Worm (Caenorhabditis elegans) whole organism, L4/young adult: ENCODE results near the gene col-81.

ENCODE experiments used
- W03F9.2 ChIP-seq: fragments of 150-350 bp; optimal IDR thresholded peaks from 2 replicates; lab custom pipeline; 2014; ENCODE audit warnings: missing biosample characterization, missing genetic modification characterization
- him-1 ChIP-seq: sonication (generic microtip); optimal IDR thresholded peaks from 2 replicates; lab custom pipeline; 2016; ENCODE audit warnings: missing genotype, missing genetic modification reagents, missing genetic modification characterization, missing compliant biosample characterization

DNA sequence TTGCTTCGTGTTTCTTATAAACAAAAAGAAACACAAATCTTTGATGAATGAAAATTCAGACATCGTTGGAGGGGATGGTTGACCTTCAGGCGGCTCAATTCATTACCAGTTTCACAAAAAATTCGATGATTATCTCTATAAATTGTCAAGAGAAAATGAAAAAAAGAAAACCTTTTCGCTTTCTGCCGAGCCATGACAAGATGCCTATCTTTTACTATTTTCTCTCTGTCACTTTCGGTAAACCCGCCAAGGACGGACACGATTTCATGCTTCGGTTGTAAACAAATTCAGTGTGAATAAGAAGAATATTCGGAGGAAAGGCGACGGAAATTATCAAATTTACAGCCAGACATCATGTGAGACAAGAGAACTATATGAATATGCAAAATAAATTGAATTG is 7.1 kb upstream of the col-81 start:
- TF ChIP-seq him-1 (tag; lab: Kevin White, UChicago), result no peak
- no peak for TF ChIP-seq W03F9.2 (tag; lab: Kevin White, UChicago)
